Worm (Caenorhabditis elegans) whole organism, L4 larva: ENCODE data around the gene srh-132.

Experiments used
- T20F7.1 ChIP-seq: fragments of 200-800 bp; sonication (Bioruptor generic); optimal IDR thresholded peaks from 2 replicates; lab custom pipeline; 2018; ENCODE audit warnings: mild to moderate bottlenecking, missing genetic modification characterization, missing compliant biosample characterization
- ZK337.2 ChIP-seq: fragments of 200-800 bp; sonication (Bioruptor generic); IDR thresholded peaks from 2 replicates; pipeline ENCODE4 v1.3.6; 2022; ENCODE audit warnings: missing genetic modification reagents, missing genetic modification characterization, missing compliant biosample characterization
- aha-1 ChIP-seq: fragments of 150-350 bp; peaks from one replicate; lab custom pipeline; 2014; ENCODE audit warnings: missing biosample characterization, missing genetic modification characterization
- ceh-20 ChIP-seq: fragments of 200-800 bp; sonication (Bioruptor generic); IDR thresholded peaks from 2 replicates; pipeline ENCODE4 v1.3.6; 2022; ENCODE audit warnings: missing genetic modification reagents, missing genetic modification characterization, missing compliant biosample characterization
- ceh-44 ChIP-seq: fragments of 200-800 bp; sonication (Bioruptor generic); IDR thresholded peaks from 2 replicates; pipeline ENCODE4 v1.3.6; 2022; ENCODE audit warnings: missing genetic modification reagents, missing genetic modification characterization, missing compliant biosample characterization
- ctbp-1 ChIP-seq: fragments of 200-800 bp; sonication (Bioruptor generic); IDR thresholded peaks from 2 replicates; pipeline ENCODE4 v1.3.6; 2022; ENCODE audit warnings: missing genetic modification reagents, missing genetic modification characterization, missing compliant biosample characterization
- fkh-10 ChIP-seq: fragments of 150-350 bp; optimal IDR thresholded peaks from 2 replicates; lab custom pipeline; 2014; ENCODE audit warnings: missing biosample characterization, missing genetic modification reagents, missing genetic modification characterization
- gei-8 ChIP-seq: fragments of 200-800 bp; sonication (Bioruptor generic); optimal IDR thresholded peaks from 2 replicates; lab custom pipeline; 2018; ENCODE audit warnings: mild to moderate bottlenecking, missing genetic modification characterization, missing compliant biosample characterization
- mdl-1 ChIP-seq, 2 experiments: fragments of 150-350 bp in 1 of 2; sonication (generic microtip) in 1 of 2; optimal IDR thresholded peaks; 2 replicates each; lab custom pipeline; 2014 to 2017; ENCODE audit warnings: missing biosample characterization in 2 of 2, missing genetic modification characterization in 2 of 2
- mes-2 ChIP-seq: sonication (generic microtip); optimal IDR thresholded peaks from 2 replicates; lab custom pipeline; 2016; ENCODE audit warnings: missing genotype, mild to moderate bottlenecking, missing genetic modification characterization, missing compliant biosample characterization; ENCODE audit not compliant: poor library complexity, severe bottlenecking
- nhr-25 ChIP-seq: sonication (generic microtip); optimal IDR thresholded peaks from 2 replicates; lab custom pipeline; 2017; ENCODE audit warnings: missing genetic modification characterization, mild to moderate bottlenecking, missing compliant biosample characterization, antibody characterized with exemption, moderate library complexity, borderline replicate concordance; ENCODE audit not compliant: insufficient read depth
- nhr-28 ChIP-seq: fragments of 150-350 bp; optimal IDR thresholded peaks from 2 replicates; lab custom pipeline; 2014; ENCODE audit warnings: missing biosample characterization, missing genetic modification characterization
- nhr-48 ChIP-seq: sonication (generic microtip); optimal IDR thresholded peaks from 2 replicates; lab custom pipeline; 2016; ENCODE audit warnings: mild to moderate bottlenecking, missing genetic modification characterization, missing compliant biosample characterization
- nhr-6 ChIP-seq: fragments of 150-350 bp; optimal IDR thresholded peaks from 2 replicates; lab custom pipeline; 2014; ENCODE audit warnings: missing biosample characterization, missing genetic modification characterization
- pha-4 ChIP-seq, 2 experiments: fragments of 150-350 bp in 1 of 2; fragments of 200-800 bp in 1 of 2; sonication (Bioruptor generic) in 1 of 2; IDR thresholded peaks in 1 of 2; optimal IDR thresholded peaks in 1 of 2; 2 replicates each; pipeline versions ENCODE4 v1.3.6 to Lab custom; 2014 to 2022; ENCODE audit warnings: missing genetic modification characterization in 2 of 2, missing genetic modification reagents in 2 of 2, missing biosample characterization in 1 of 2, missing compliant biosample characterization in 1 of 2
- rbr-2 ChIP-seq: sonication (generic microtip); optimal IDR thresholded peaks from 2 replicates; lab custom pipeline; 2016; ENCODE audit warnings: missing genotype, missing genetic modification characterization, missing compliant biosample characterization
- snpc-1.2 ChIP-seq: fragments of 200-800 bp; sonication (Bioruptor generic); IDR thresholded peaks from 2 replicates; pipeline ENCODE4 v1.3.6; 2022; ENCODE audit warnings: missing genetic modification reagents, missing genetic modification characterization, missing compliant biosample characterization
- spr-3 ChIP-seq: fragments of 200-800 bp; sonication (Bioruptor generic); optimal IDR thresholded peaks from 2 replicates; lab custom pipeline; 2018; ENCODE audit warnings: mild to moderate bottlenecking, missing genetic modification characterization, missing compliant biosample characterization
- unc-130 ChIP-seq: sonication (generic microtip); optimal IDR thresholded peaks from 2 replicates; lab custom pipeline; 2016; ENCODE audit warnings: missing genetic modification reagents, missing genetic modification characterization, missing compliant biosample characterization
- vab-7 ChIP-seq: fragments of 200-800 bp; sonication (Bioruptor generic); IDR thresholded peaks from 2 replicates; pipeline ENCODE4 v1.3.6; 2022; ENCODE audit warnings: missing genetic modification reagents, missing genetic modification characterization, missing compliant biosample characterization
- zip-2 ChIP-seq: fragments of 150-350 bp; optimal IDR thresholded peaks from 2 replicates; lab custom pipeline; 2014; ENCODE audit warnings: missing biosample characterization, missing genetic modification characterization

The srh-132 gene

DNA sequence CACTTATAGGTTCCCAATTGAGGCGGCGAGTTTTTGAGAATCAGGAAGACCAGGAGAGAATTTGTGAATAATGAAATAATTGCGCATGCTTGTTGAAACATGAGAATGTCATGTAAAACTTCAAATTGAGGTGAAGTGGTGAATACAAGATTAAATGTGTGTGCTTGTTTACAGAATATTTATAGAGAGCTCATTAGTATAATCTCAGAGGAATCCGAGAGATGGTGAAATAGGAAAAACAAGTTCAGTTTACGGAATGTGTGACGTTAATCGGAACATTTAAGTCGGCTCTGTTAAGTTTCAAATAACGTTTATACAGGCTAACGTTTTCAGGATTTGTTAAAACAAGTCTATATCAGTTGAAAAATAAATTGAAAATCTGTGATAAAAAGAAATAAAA lies 48.0 kb downstream of the srh-132 start, which contains the start of gene str-200:
Gene str-200, minus strand, starts transcription at position 101 of the 400 bp plus-strand sequence.
- TF ChIP-seq zip-2 (tag; lab: Kevin White, UChicago), result no peak
- no peak for TF ChIP-seq snpc-1.2
- no peak for TF ChIP-seq unc-130 (GFP tag; lab: Kevin White, UChicago)
- TF ChIP-seq rbr-2 (tag; lab: Kevin White, UChicago), result no peak
- no peak for TF ChIP-seq ceh-44
- no peak for TF ChIP-seq pha-4 (GFP tag; IDR thresholded peaks at IDR 0.05; lab: Robert Waterston, UW)
- no peak for TF ChIP-seq pha-4 (tag; optimal IDR thresholded peaks at IDR 0.05; lab: Kevin White, UChicago)
- TF ChIP-seq spr-3 (GFP tag; lab: Kevin White, UChicago), result no peak
- TF ChIP-seq mdl-1 (tag; optimal IDR thresholded peaks at IDR 0.05; lab: Kevin White, UChicago), result no peak
- TF ChIP-seq ceh-20 (GFP tag; lab: Robert Waterston, UW), result no peak
- no peak for TF ChIP-seq ctbp-1 (GFP tag; lab: Robert Waterston, UW)
- TF ChIP-seq nhr-25 (tag; lab: Kevin White, UChicago), result no peak
- no peak for TF ChIP-seq mes-2 (tag; lab: Kevin White, UChicago)
- TF ChIP-seq ZK337.2 (GFP tag; lab: Robert Waterston, UW), result no peak
- no peak for TF ChIP-seq fkh-10
- TF ChIP-seq vab-7 (GFP tag; lab: Robert Waterston, UW), result no peak
- TF ChIP-seq nhr-48 (tag; lab: Kevin White, UChicago), result no peak
- TF ChIP-seq gei-8, result no peak
- TF ChIP-seq T20F7.1 (GFP tag; lab: Kevin White, UChicago), result no peak
- no peak for TF ChIP-seq nhr-6 (tag; lab: Kevin White, UChicago)
- TF ChIP-seq, all 104 proteins: peak for 0

DNA sequence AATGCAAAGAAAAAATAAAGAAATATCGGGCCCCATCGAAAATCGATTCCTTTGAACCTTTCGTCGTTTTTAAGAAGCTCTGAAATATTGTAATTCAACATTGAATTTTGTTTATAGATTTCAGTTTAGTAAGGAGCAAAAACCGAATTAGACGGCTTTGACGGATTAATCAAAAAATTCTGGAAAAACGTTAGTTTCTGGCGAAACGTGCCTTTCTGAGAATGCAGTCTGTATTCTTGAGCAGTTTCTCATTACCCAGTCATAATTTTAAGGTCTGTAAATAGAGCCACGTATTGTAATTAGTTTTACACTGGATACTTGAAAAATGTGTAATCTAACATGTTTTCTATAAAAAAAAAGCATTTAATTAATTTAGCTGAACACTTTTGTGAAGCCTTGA lies 50.0 kb downstream of the srh-132 start, which contains the start of gene srz-48:
Gene srz-48, minus strand, starts transcription at position 101 of the 400 bp plus-strand sequence.
- TF ChIP-seq aha-1 (tag; lab: Kevin White, UChicago) (no peak), nhr-28 (tag; lab: Kevin White, UChicago) (no peak)
- TF ChIP-seq, all 104 proteins: peak for 0
